Fruit fly (Drosophila melanogaster) whole organism, embryonic: Measurements from ENCODE around the gene CG8312.

Experiments used
- CG10274 ChIP-seq: fragments of 200-800 bp; sonication (Bioruptor generic); optimal IDR thresholded peaks from 3 replicates; lab custom pipeline; 2017; ENCODE audit warnings: missing biosample characterization, mild to moderate bottlenecking, missing genetic modification characterization
- CG12219 ChIP-seq: fragments of 200-800 bp; sonication (Bioruptor generic); optimal IDR thresholded peaks from 3 replicates; lab custom pipeline; 2018; ENCODE audit warnings: missing biosample characterization, mild to moderate bottlenecking, missing genetic modification characterization
- CG17359 ChIP-seq: fragments of 200-800 bp; sonication (Bioruptor generic); optimal IDR thresholded peaks from 3 replicates; lab custom pipeline; 2018; ENCODE audit warnings: missing biosample characterization, mild to moderate bottlenecking, missing genetic modification characterization, moderate library complexity
- CG30020 ChIP-seq: fragments of 200-800 bp; optimal IDR thresholded peaks from 2 replicates; lab custom pipeline; 2019; ENCODE audit warnings: missing biosample characterization, mild to moderate bottlenecking, missing genetic modification characterization, moderate library complexity
- CG30431 ChIP-seq: fragments of 200-800 bp; sonication (Bioruptor generic); optimal IDR thresholded peaks from 2 replicates; lab custom pipeline; 2017; ENCODE audit warnings: missing biosample characterization, missing genetic modification characterization
- CG7372 ChIP-seq: fragments of 200-800 bp; sonication (Bioruptor generic); IDR thresholded peaks from 2 replicates; pipeline ENCODE4 v1.3.6; 2022; ENCODE audit warnings: missing biosample characterization, missing genetic modification characterization
- CrebB ChIP-seq: fragments of 200-800 bp; sonication (Bioruptor generic); optimal IDR thresholded peaks from 3 replicates; lab custom pipeline; 2018; ENCODE audit warnings: missing biosample characterization, mild to moderate bottlenecking, missing genetic modification characterization
- MTF-1 ChIP-seq: fragments of 200-800 bp; sonication (Bioruptor generic); optimal IDR thresholded peaks from 2 replicates; lab custom pipeline; 2018; ENCODE audit warnings: missing biosample characterization, mild to moderate bottlenecking, missing genetic modification characterization, borderline replicate concordance
- cad ChIP-seq: fragments of >200 bp; optimal IDR thresholded peaks from 2 replicates; lab custom pipeline; 2017; ENCODE audit warnings: missing biosample characterization, missing genetic modification characterization
- pfk ChIP-seq: fragments of 200-800 bp; sonication (Bioruptor generic); optimal IDR thresholded peaks from 2 replicates; lab custom pipeline; 2018; ENCODE audit warnings: missing biosample characterization, mild to moderate bottlenecking, missing genetic modification characterization, moderate library complexity
- psq ChIP-seq: fragments of 200-800 bp; sonication (Bioruptor generic); optimal IDR thresholded peaks from 2 replicates; lab custom pipeline; 2017; ENCODE audit warnings: missing biosample characterization, missing genetic modification characterization
- sob ChIP-seq: fragments of 200-800 bp; sonication (Bioruptor generic); IDR thresholded peaks from 2 replicates; pipeline ENCODE4 v1.3.6; 2022; ENCODE audit warnings: missing biosample characterization, missing genetic modification characterization

DNA sequence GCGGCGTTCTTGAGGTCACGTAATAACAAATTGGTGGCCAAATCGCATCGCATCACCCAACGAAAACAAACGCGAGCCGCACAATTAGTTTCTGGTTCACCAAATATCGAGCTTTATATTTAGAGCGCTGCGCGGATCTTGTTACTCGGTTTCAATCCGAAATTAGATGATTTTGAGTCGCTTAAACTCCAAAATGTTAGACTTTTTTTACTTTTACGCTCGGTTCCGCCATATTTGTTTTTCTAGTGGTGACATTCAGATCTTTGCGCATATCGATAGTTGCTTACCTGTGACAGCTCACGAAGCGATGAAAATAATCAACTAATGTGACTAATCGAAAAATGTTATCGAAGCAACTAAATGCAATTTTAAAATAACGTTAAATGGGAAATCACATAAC lies 46.3 kb downstream of the CG8312 start, which contains the start of gene Scm:
- no peak for TF ChIP-seq cad (GFP tag; lab: Kevin White, UChicago)
- TF ChIP-seq CG30431 (GFP tag; lab: Kevin White, UChicago), result no peak
- TF ChIP-seq MTF-1 (GFP tag; lab: Kevin White, UChicago), result no peak
- no peak for TF ChIP-seq CG10274
- no peak for TF ChIP-seq psq (GFP tag; lab: Kevin White, UChicago)
- no peak for TF ChIP-seq CG17359 (tag; lab: Kevin White, UChicago)
- TF ChIP-seq CrebB (tag; lab: Kevin White, UChicago), result no peak
- no peak for TF ChIP-seq CG7372 (GFP tag; lab: Robert Waterston, UW)
- no peak for TF ChIP-seq sob (GFP tag; lab: Robert Waterston, UW)
- TF ChIP-seq CG30020 (tag; lab: Kevin White, UChicago), result peak; percentile 52
- no peak for TF ChIP-seq CG12219 (GFP tag; lab: Kevin White, UChicago)
- TF ChIP-seq pfk (GFP tag; lab: Kevin White, UChicago), result no peak
